Fruit fly (Drosophila melanogaster): ENCODE data around the gene shop.

The shop gene

dm6 chrX:18830396-18830795 is 18.0 kb downstream of the shop start, which contains the start of gene CG7101 (continued):
- TF ChIP-seq Ets97D (GFP tag; optimal IDR thresholded peaks at IDR 0.05) (peak; percentile 64), pan (optimal IDR thresholded peaks at IDR 0.05) (no peak), pan (GFP tag; optimal IDR thresholded peaks at IDR 0.05 in 1 of 2, IDR thresholded peaks at IDR 0.05 in 1 of 2) (peak in 1 of 2 experiments; percentile 18), oc (tag; optimal IDR thresholded peaks at IDR 0.05) (no peak), disco-r (GFP tag; optimal IDR thresholded peaks at IDR 0.05) (no peak), klu (GFP tag; IDR thresholded peaks at IDR 0.05) (no peak), CG1024 (GFP tag; IDR thresholded peaks at IDR 0.05) (no peak), Taf1 (GFP tag; IDR thresholded peaks at IDR 0.05) (no peak), CG31388 (GFP tag; optimal IDR thresholded peaks at IDR 0.05) (no peak), CG2116 (GFP tag; optimal IDR thresholded peaks at IDR 0.05) (peak; percentile 55), Lim3 (GFP tag; IDR thresholded peaks at IDR 0.05) (no peak), p53 (GFP tag; optimal IDR thresholded peaks at IDR 0.05) (no peak), ttk (GFP tag; IDR thresholded peaks at IDR 0.05) (no peak), CG6272 (GFP tag; IDR thresholded peaks at IDR 0.05) (no peak), CG4707 (GFP tag; optimal IDR thresholded peaks at IDR 0.05) (no peak), Dip3 (GFP tag; optimal IDR thresholded peaks at IDR 0.05) (no peak), Rfx (GFP tag; IDR thresholded peaks at IDR 0.05) (peak; percentile 21; the same call in 1 of the 2 replicates), Oaz (GFP tag; IDR thresholded peaks at IDR 0.05) (no peak), vnd (GFP tag; IDR thresholded peaks at IDR 0.05; ENCODE audit: partially characterized antibody) (peak; percentile 57), CG15073 (GFP tag; optimal IDR thresholded peaks at IDR 0.05) (no peak), nerfin-2 (GFP tag; IDR thresholded peaks at IDR 0.05; ENCODE audit: partially characterized antibody) (peak; percentile 56), CG10565 (GFP tag; optimal IDR thresholded peaks at IDR 0.05) (no peak), CG15269 (tag; optimal IDR thresholded peaks at IDR 0.05) (no peak), lbe (GFP tag; optimal IDR thresholded peaks at IDR 0.05) (no peak), hb (GFP tag; IDR thresholded peaks at IDR 0.05; ENCODE audit: partially characterized antibody) (peak; percentile 50; the same call in 1 of the 3 replicates), CG7745 (tag; optimal IDR thresholded peaks at IDR 0.05) (no peak), sna (GFP tag; IDR thresholded peaks at IDR 0.05; ENCODE audit: partially characterized antibody) (peak; percentile 70), trem (tag; optimal IDR thresholded peaks at IDR 0.05) (no peak), CG2875 (GFP tag; optimal IDR thresholded peaks at IDR 0.05) (no peak), CG10654 (GFP tag; optimal IDR thresholded peaks at IDR 0.05) (no peak), D19A (tag; optimal IDR thresholded peaks at IDR 0.05) (no peak), CG13287 (GFP tag; IDR thresholded peaks at IDR 0.05; ENCODE audit: partially characterized antibody) (peak; percentile 79), zen2 (GFP tag; IDR thresholded peaks at IDR 0.05; ENCODE audit: partially characterized antibody) (peak; percentile 48; the same call in 1 of the 3 replicates), B-H1 (GFP tag; IDR thresholded peaks at IDR 0.05) (no peak), stwl (tag; optimal IDR thresholded peaks at IDR 0.05) (peak; percentile 98), CG32772 (GFP tag; IDR thresholded peaks at IDR 0.05) (no peak), bsh (GFP tag; optimal IDR thresholded peaks at IDR 0.05) (no peak), Sry-β (GFP tag; optimal IDR thresholded peaks at IDR 0.05) (no peak), CG12391 (tag; optimal IDR thresholded peaks at IDR 0.05) (no peak), chm (GFP tag; IDR thresholded peaks at IDR 0.05) (no peak), CG13296 (GFP tag; optimal IDR thresholded peaks at IDR 0.05) (no peak), ro (GFP tag; IDR thresholded peaks at IDR 0.05) (no peak), CG3847 (GFP tag; IDR thresholded peaks at IDR 0.05) (peak; percentile 42; the same call in 1 of the 2 replicates), Hsf (GFP tag; optimal IDR thresholded peaks at IDR 0.05) (no peak), CG17385 (GFP tag; optimal IDR thresholded peaks at IDR 0.05) (no peak), bigmax (GFP tag; optimal IDR thresholded peaks at IDR 0.05) (no peak), CG7786 (GFP tag; optimal IDR thresholded peaks at IDR 0.05) (no peak), dysf (GFP tag; IDR thresholded peaks at IDR 0.05) (no peak), sc (optimal IDR thresholded peaks at IDR 0.05) (no peak), sc (GFP tag; optimal IDR thresholded peaks at IDR 0.05) (no peak), CG33213 (GFP tag; optimal IDR thresholded peaks at IDR 0.05) (no peak), CG10959 (GFP tag; IDR thresholded peaks at IDR 0.05) (no peak)
